Worm (Caenorhabditis elegans) whole organism, mixed stage, embryonic: ENCODE measurements around the gene ZK721.4.

ENCODE experiments used
- elt-3 ChIP-seq: fragments of 150-350 bp; optimal IDR thresholded peaks from 2 replicates; lab custom pipeline; 2014; ENCODE audit warnings: missing biosample characterization, missing genetic modification characterization
- unc-62 ChIP-seq: fragments of 150-350 bp; optimal IDR thresholded peaks from 2 replicates; lab custom pipeline; 2014; ENCODE audit warnings: missing biosample characterization, missing genetic modification reagents, missing genetic modification characterization

DNA sequence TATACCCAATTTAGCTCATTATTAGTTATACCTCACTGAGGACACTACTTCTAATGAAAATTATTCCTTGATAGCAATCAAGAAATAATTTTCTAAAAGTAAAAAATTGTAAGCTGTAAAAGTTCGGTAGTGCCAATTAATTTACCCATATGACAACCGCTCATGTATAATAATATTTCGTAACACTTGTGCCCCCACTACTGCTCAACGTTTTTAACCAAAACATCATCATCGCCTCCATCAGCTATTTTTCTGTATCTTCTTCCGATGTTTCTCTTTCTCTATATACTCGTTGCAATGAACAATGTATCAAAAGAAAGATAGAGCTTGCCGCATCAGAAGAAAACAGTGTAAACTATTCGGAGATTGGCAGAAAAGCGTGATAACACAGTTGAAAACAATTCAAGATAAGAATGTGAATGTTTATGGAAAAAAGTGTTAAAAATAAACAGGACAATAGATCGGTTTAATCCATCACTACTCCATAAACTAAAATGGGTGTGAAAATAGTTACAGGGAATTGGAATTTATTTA lies 9.1 kb downstream of the ZK721.4 start:
- TF ChIP-seq unc-62 (GFP tag; lab: Kevin White, UChicago) (no peak), elt-3 (tag; lab: Kevin White, UChicago) (no peak)
